Fruit fly (Drosophila melanogaster) whole organism, prepupa: ENCODE results near the gene Socs16D.

Experiments
- CG10631 ChIP-seq: fragments of 200-800 bp; sonication (Bioruptor generic); optimal IDR thresholded peaks from 2 replicates; lab custom pipeline; 2016; ENCODE audit warnings: missing biosample characterization, missing genetic modification characterization
- CG4318 ChIP-seq: fragments of 200-800 bp; sonication (Bioruptor generic); optimal IDR thresholded peaks from 3 replicates; lab custom pipeline; 2017; ENCODE audit warnings: missing biosample characterization, mild to moderate bottlenecking, missing genetic modification characterization
- CG6163 ChIP-seq: fragments of 200-800 bp; sonication (Bioruptor generic); IDR thresholded peaks from 3 replicates; pipeline ENCODE4 v1.3.6; 2022; ENCODE audit warnings: missing biosample characterization, missing genetic modification characterization
- CG6854 ChIP-seq: fragments of 200-800 bp; sonication (Bioruptor generic); optimal IDR thresholded peaks from 2 replicates; lab custom pipeline; 2017; ENCODE audit warnings: missing biosample characterization, mild to moderate bottlenecking, missing genetic modification characterization
- Smox ChIP-seq: fragments of 200-800 bp; sonication (Bioruptor generic); optimal IDR thresholded peaks from 3 replicates; lab custom pipeline; 2016; ENCODE audit warnings: missing biosample characterization, missing genetic modification characterization
- fd59A ChIP-seq: fragments of 200-800 bp; sonication (Bioruptor generic); optimal IDR thresholded peaks from 2 replicates; lab custom pipeline; 2017; ENCODE audit warnings: missing biosample characterization, mild to moderate bottlenecking, missing genetic modification characterization, missing genetic modification reagents
- pdm3 ChIP-seq: fragments of 200-800 bp; sonication (Bioruptor generic); optimal IDR thresholded peaks from 3 replicates; lab custom pipeline; 2016; ENCODE audit warnings: missing biosample characterization, missing genetic modification characterization

- TF ChIP-seq CG6854 (GFP tag; lab: Kevin White, UChicago) (no peak), fd59A (peak; percentile 49), CG10631 (GFP tag; lab: Kevin White, UChicago) (peak; percentile 61), pdm3 (GFP tag; lab: Kevin White, UChicago) (peak; percentile 50), Smox (GFP tag; lab: Kevin White, UChicago) (peak; percentile 35), CG4318 (peak; percentile 41), CG6163 (no peak)
These were observed 2.9 kb upstream of the Socs16D start for dm6 chrX:17830211-17830616.
